Fruit fly (Drosophila melanogaster) whole organism, wandering third instar larva: ENCODE results near the gene CG9806.

ENCODE experiments used
- GATAd ChIP-seq: sonication (Bioruptor generic); optimal IDR thresholded peaks from 2 replicates; lab custom pipeline; 2016; ENCODE audit warnings: missing biosample characterization, missing genetic modification characterization
- Hr78 ChIP-seq: fragments of >200 bp; optimal IDR thresholded peaks from 2 replicates; lab custom pipeline; 2017; ENCODE audit warnings: missing biosample characterization, missing genetic modification characterization
- Jra ChIP-seq: sonication (Bioruptor generic); optimal IDR thresholded peaks from 2 replicates; lab custom pipeline; 2016; ENCODE audit warnings: missing biosample characterization, missing genetic modification characterization
- Mio ChIP-seq: sonication (Bioruptor generic); optimal IDR thresholded peaks from 2 replicates; lab custom pipeline; 2016; ENCODE audit warnings: missing biosample characterization, missing genetic modification characterization
- dsf ChIP-seq: sonication (Bioruptor generic); optimal IDR thresholded peaks from 2 replicates; lab custom pipeline; 2016; ENCODE audit warnings: missing biosample characterization, missing genetic modification characterization, borderline replicate concordance
- h ChIP-seq: fragments of 200-800 bp; sonication (Bioruptor generic); optimal IDR thresholded peaks from 3 replicates; lab custom pipeline; 2016; ENCODE audit warnings: missing biosample characterization, mild to moderate bottlenecking, missing genetic modification characterization
- lola ChIP-seq: fragments of >200 bp; optimal IDR thresholded peaks from 2 replicates; lab custom pipeline; 2017; ENCODE audit warnings: missing biosample characterization, missing genetic modification characterization
- pan ChIP-seq: fragments of >200 bp; optimal IDR thresholded peaks from 2 replicates; lab custom pipeline; 2017
- psq ChIP-seq: fragments of 200-800 bp; sonication (Bioruptor generic); optimal IDR thresholded peaks from 3 replicates; lab custom pipeline; 2017; ENCODE audit warnings: missing biosample characterization, mild to moderate bottlenecking, missing genetic modification characterization, moderate library complexity
- sv ChIP-seq: fragments of 200-800 bp; sonication (Bioruptor generic); optimal IDR thresholded peaks from 3 replicates; lab custom pipeline; 2016; ENCODE audit warnings: missing biosample characterization, missing genetic modification characterization
- woc ChIP-seq: sonication (Bioruptor generic); optimal IDR thresholded peaks from 2 replicates; lab custom pipeline; 2016; ENCODE audit warnings: missing biosample characterization, mild to moderate bottlenecking, missing genetic modification characterization

dm6 chrX:10576993-10577392, 49.9 kb downstream of the CG9806 start:
- no peak for TF ChIP-seq Jra (GFP tag; lab: Kevin White, UChicago)
- TF ChIP-seq sv (GFP tag; lab: Kevin White, UChicago): no peak
- TF ChIP-seq dsf (GFP tag; lab: Kevin White, UChicago): no peak
- no peak for TF ChIP-seq psq (GFP tag; lab: Kevin White, UChicago)
- no peak for TF ChIP-seq h (GFP tag; lab: Kevin White, UChicago)
- no peak for TF ChIP-seq lola (GFP tag; lab: Kevin White, UChicago)
- TF ChIP-seq Hr78: no peak
- TF ChIP-seq GATAd: no peak
- TF ChIP-seq woc (GFP tag; lab: Kevin White, UChicago): no peak
- TF ChIP-seq pan (lab: Kevin White, UChicago): no peak
- no peak for TF ChIP-seq Mio (GFP tag; lab: Kevin White, UChicago)
